Worm (Caenorhabditis elegans): ENCODE results near the gene F55F10.3.

DNA sequence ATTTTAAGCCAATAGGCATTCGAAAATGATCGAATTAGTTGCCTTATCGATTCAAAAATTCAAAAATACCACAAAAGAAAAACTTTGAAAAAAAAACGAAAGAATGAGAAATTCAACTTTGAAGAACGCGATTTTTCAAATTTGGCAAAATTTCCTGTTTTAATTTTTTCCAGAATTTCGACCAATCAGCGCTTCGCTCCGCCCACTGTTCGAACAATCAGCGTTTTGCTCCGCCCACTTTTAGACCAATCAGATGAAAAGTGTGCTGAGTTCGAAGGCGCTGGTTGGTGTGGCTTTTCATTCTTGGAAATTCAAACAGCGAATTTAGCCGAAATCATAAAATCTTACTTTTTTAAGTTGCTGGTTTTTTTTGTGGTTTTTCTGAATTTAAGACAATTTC, 37.8 kb downstream of the F55F10.3 start:
- TF ChIP-seq him-1 (tag; optimal IDR thresholded peaks at IDR 0.05) (no peak), W03F9.2 (tag; optimal IDR thresholded peaks at IDR 0.05) (no peak)
